Fruit fly (Drosophila melanogaster): ENCODE measurements around the gene Septin2.

Gene Septin2

DNA sequence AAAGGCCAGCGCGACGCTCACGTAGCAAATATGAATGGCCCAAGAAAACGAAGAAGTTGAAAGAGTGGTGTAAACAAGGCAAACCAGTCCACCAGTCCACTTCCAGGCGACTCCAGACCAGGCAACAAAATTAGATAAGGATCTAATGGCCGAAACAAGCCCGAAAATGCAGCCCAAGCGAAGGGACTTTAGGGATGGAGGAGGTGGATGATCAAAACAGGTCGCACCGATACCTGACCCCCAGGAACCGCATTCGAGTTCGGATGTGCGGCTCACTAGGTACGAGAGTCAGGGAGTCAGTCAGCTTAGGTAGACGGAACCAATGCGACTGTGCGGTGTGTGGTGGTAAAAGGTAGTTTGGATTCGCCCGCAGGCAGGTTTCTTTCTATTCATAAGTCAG, 44.9 kb downstream of the Septin2 start:
- TF ChIP-seq pan (optimal IDR thresholded peaks at IDR 0.05) (no peak), EcR (GFP tag; optimal IDR thresholded peaks at IDR 0.05) (no peak), usp (GFP tag; optimal IDR thresholded peaks at IDR 0.05) (no peak), psq (optimal IDR thresholded peaks at IDR 0.05) (no peak), CG8478 (optimal IDR thresholded peaks at IDR 0.05) (no peak), Dll (optimal IDR thresholded peaks at IDR 0.05) (no peak)

DNA sequence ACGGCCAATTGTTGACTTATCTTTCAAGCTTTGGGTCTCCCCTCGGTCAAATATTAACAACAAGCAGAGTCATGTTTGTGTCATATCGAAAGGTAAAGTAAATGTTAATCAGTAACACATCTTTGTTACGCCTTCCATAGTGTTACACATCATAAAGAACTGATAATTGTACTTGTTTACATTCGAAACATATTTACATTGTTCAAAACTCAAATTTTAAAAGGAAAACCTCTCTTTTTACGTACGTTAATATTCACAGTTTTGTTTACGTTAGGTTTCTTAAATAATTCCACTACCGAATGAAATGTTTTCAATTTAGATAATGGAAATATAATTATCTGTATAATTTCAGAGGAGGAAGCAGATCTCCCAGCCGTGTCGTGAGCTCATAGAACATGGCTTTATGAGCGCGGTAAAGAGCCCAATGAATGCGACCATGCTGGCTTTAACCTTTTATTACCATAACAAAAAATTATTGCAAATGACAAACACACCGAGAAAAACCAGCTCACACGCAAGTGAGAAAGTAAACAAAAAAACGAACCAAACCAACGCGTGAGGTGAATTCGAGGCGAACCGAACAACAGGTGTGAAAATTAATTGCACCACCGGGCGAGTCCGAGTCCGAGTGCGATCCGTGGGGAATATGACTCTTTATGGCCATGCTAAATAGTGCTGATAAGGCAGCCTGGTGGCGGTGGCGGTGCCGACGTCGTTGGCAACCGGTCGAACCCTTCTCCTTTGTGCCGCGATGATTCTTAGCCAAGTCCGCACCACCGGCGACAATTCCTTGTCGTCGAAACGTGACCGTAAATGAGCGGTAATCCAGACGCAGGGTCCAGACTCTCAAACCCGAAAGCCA, 45.6 kb downstream of the Septin2 start:
- TF ChIP-seq psq (optimal IDR thresholded peaks at IDR 0.05), result no peak
- no peak for TF ChIP-seq usp (GFP tag; optimal IDR thresholded peaks at IDR 0.05)
- TF ChIP-seq pan (optimal IDR thresholded peaks at IDR 0.05), result no peak
- TF ChIP-seq CG8478 (optimal IDR thresholded peaks at IDR 0.05), result no peak
- no peak for TF ChIP-seq EcR (GFP tag; optimal IDR thresholded peaks at IDR 0.05)
- TF ChIP-seq Dll (optimal IDR thresholded peaks at IDR 0.05), result no peak

All from whole organism.